Worm (Caenorhabditis elegans) whole organism, late embryonic: ENCODE results near the gene twk-22.

Experiments used
- C08G9.2 ChIP-seq: sonication (generic microtip); optimal IDR thresholded peaks from 2 replicates; lab custom pipeline; 2016; ENCODE audit warnings: mild to moderate bottlenecking, missing genetic modification characterization, moderate library complexity, missing compliant biosample characterization
- K09A11.1 ChIP-seq: sonication (generic microtip); optimal IDR thresholded peaks from 2 replicates; lab custom pipeline; 2017; ENCODE audit warnings: antibody characterized with exemption, mild to moderate bottlenecking, missing genetic modification characterization, missing compliant biosample characterization; ENCODE audit not compliant: insufficient read depth
- Y22D7AL.16 ChIP-seq: sonication (generic microtip); optimal IDR thresholded peaks from 2 replicates; lab custom pipeline; 2016; ENCODE audit warnings: missing genetic modification characterization, missing compliant biosample characterization
- ahr-1 ChIP-seq: sonication (generic microtip); optimal IDR thresholded peaks from 2 replicates; lab custom pipeline; 2016; ENCODE audit warnings: missing genetic modification characterization, missing compliant biosample characterization
- ama-1 ChIP-seq: fragments of 150-350 bp; optimal IDR thresholded peaks from 2 replicates; lab custom pipeline; 2014
- ceh-14 ChIP-seq: sonication (generic microtip); optimal IDR thresholded peaks from 2 replicates; lab custom pipeline; 2016; ENCODE audit warnings: missing genotype, missing genetic modification characterization, missing compliant biosample characterization
- ceh-19 ChIP-seq: fragments of 200-800 bp; sonication (Bioruptor generic); optimal IDR thresholded peaks from 2 replicates; lab custom pipeline; 2018; ENCODE audit warnings: mild to moderate bottlenecking, missing genetic modification characterization, missing compliant biosample characterization
- che-1 ChIP-seq: sonication (generic microtip); optimal IDR thresholded peaks from 2 replicates; lab custom pipeline; 2016; ENCODE audit warnings: mild to moderate bottlenecking, missing genetic modification characterization, missing compliant biosample characterization
- elt-2 ChIP-seq: sonication (generic microtip); optimal IDR thresholded peaks from 2 replicates; lab custom pipeline; 2016; ENCODE audit warnings: missing genetic modification reagents, missing genetic modification characterization, missing compliant biosample characterization
- elt-4 ChIP-seq: sonication (generic microtip); optimal IDR thresholded peaks from 2 replicates; lab custom pipeline; 2016; ENCODE audit warnings: missing genetic modification characterization, missing compliant biosample characterization
- ets-4 ChIP-seq: sonication (generic microtip); optimal IDR thresholded peaks from 2 replicates; lab custom pipeline; 2016; ENCODE audit warnings: missing genetic modification characterization, missing compliant biosample characterization
- eyg-1 ChIP-seq: sonication (generic microtip); optimal IDR thresholded peaks from 2 replicates; lab custom pipeline; 2016; ENCODE audit warnings: missing genotype, missing genetic modification characterization, missing compliant biosample characterization
- fkh-10 ChIP-seq: fragments of 150-350 bp; optimal IDR thresholded peaks from 2 replicates; lab custom pipeline; 2014; ENCODE audit warnings: missing biosample characterization, missing genetic modification reagents, missing genetic modification characterization
- hlh-15 ChIP-seq: sonication (generic microtip); optimal IDR thresholded peaks from 2 replicates; lab custom pipeline; 2016; ENCODE audit warnings: missing genetic modification characterization, missing compliant biosample characterization
- hlh-8 ChIP-seq: sonication (generic microtip); optimal IDR thresholded peaks from 2 replicates; lab custom pipeline; 2016; ENCODE audit warnings: missing genotype, missing genetic modification characterization, missing compliant biosample characterization
- lin-11 ChIP-seq: fragments of 200-800 bp; sonication (Bioruptor generic); optimal IDR thresholded peaks from 2 replicates; lab custom pipeline; 2018; ENCODE audit warnings: mild to moderate bottlenecking, missing genetic modification characterization, missing compliant biosample characterization
- npax-4 ChIP-seq: sonication (generic microtip); optimal IDR thresholded peaks from 2 replicates; lab custom pipeline; 2016; ENCODE audit warnings: missing genetic modification characterization, missing compliant biosample characterization
- pag-3 ChIP-seq: sonication (generic microtip); optimal IDR thresholded peaks from 2 replicates; lab custom pipeline; 2016; ENCODE audit warnings: missing compliant biosample characterization, missing genetic modification characterization, borderline replicate concordance
- pax-1 ChIP-seq: fragments of 150-350 bp; optimal IDR thresholded peaks from 2 replicates; lab custom pipeline; 2014; ENCODE audit warnings: missing biosample characterization, missing genetic modification characterization
- pha-2 ChIP-seq: sonication (generic microtip); optimal IDR thresholded peaks from 2 replicates; lab custom pipeline; 2017; ENCODE audit warnings: mild to moderate bottlenecking, missing genetic modification characterization, missing compliant biosample characterization
- pqm-1 ChIP-seq: sonication (generic microtip); optimal IDR thresholded peaks from 2 replicates; lab custom pipeline; 2016; ENCODE audit warnings: missing genetic modification characterization, missing compliant biosample characterization
- pros-1 ChIP-seq: fragments of 150-350 bp; optimal IDR thresholded peaks from 2 replicates; lab custom pipeline; 2014; ENCODE audit warnings: missing biosample characterization, missing genetic modification reagents, missing genetic modification characterization
- ref-2 ChIP-seq: sonication (generic microtip); optimal IDR thresholded peaks from 2 replicates; lab custom pipeline; 2016; ENCODE audit warnings: missing genetic modification characterization, missing compliant biosample characterization
- rnt-1 ChIP-seq: sonication (generic microtip); optimal IDR thresholded peaks from 2 replicates; lab custom pipeline; 2016; ENCODE audit warnings: missing genetic modification characterization, missing compliant biosample characterization
- sdc-2 ChIP-seq: sonication (generic microtip); optimal IDR thresholded peaks from 2 replicates; lab custom pipeline; 2016; ENCODE audit warnings: missing genotype, missing genetic modification characterization, missing compliant biosample characterization
- sox-4 ChIP-seq: sonication (generic microtip); optimal IDR thresholded peaks from 2 replicates; lab custom pipeline; 2017; ENCODE audit warnings: mild to moderate bottlenecking, missing genetic modification characterization, inconsistent platforms, missing compliant biosample characterization
- tbx-2 ChIP-seq: sonication (generic microtip); optimal IDR thresholded peaks from 2 replicates; lab custom pipeline; 2016; ENCODE audit warnings: missing genetic modification characterization, missing compliant biosample characterization
- tbx-7 ChIP-seq: sonication (generic microtip); optimal IDR thresholded peaks from 2 replicates; lab custom pipeline; 2016; ENCODE audit warnings: missing genotype, missing genetic modification characterization, missing compliant biosample characterization
- ttx-3 ChIP-seq: sonication (generic microtip); optimal IDR thresholded peaks from 2 replicates; lab custom pipeline; 2016; ENCODE audit warnings: missing genetic modification reagents, missing genetic modification characterization, missing compliant biosample characterization
- unc-3 ChIP-seq, 2 experiments: fragments of 200-800 bp in 1 of 2; sonication (Bioruptor generic) in 1 of 2; sonication (generic microtip) in 1 of 2; conservative IDR thresholded peaks in 1 of 2; optimal IDR thresholded peaks in 1 of 2; 2 replicates each; pipeline versions ENCODE4 v1.3.6 to Lab custom; 2016 to 2022; ENCODE audit warnings: missing compliant biosample characterization in 2 of 2, missing genetic modification characterization in 2 of 2, missing genetic modification reagents in 1 of 2
- ztf-16 ChIP-seq: sonication (generic microtip); optimal IDR thresholded peaks from 2 replicates; lab custom pipeline; 2017; ENCODE audit warnings: missing genetic modification characterization, missing compliant biosample characterization

Gene twk-22

ce11 chrX:16356341-16356740 is 50.1 kb downstream of the twk-22 start:
- TF ChIP-seq sox-4 (tag; lab: Kevin White, UChicago), result no peak

ce11 chrX:16357531-16357930 is 51.3 kb downstream of the twk-22 start:
- TF ChIP-seq ets-4 (tag; lab: Kevin White, UChicago), result no peak
- no peak for TF ChIP-seq pqm-1 (tag; lab: Kevin White, UChicago)
- TF ChIP-seq ahr-1, result no peak
- TF ChIP-seq ttx-3 (tag; lab: Kevin White, UChicago), result no peak
- TF ChIP-seq rnt-1 (tag; lab: Kevin White, UChicago), result no peak
- no peak for TF ChIP-seq tbx-7 (tag; lab: Kevin White, UChicago)
- no peak for TF ChIP-seq unc-3 (GFP tag; conservative IDR thresholded peaks at IDR 0.05; lab: Robert Waterston, UW)
- no peak for TF ChIP-seq unc-3 (tag; optimal IDR thresholded peaks at IDR 0.05; lab: Kevin White, UChicago)
- no peak for TF ChIP-seq pros-1 (tag; lab: Kevin White, UChicago)
- no peak for TF ChIP-seq hlh-15 (tag; lab: Kevin White, UChicago)
- no peak for TF ChIP-seq ref-2 (tag; lab: Kevin White, UChicago)
- no peak for TF ChIP-seq ztf-16 (tag; lab: Kevin White, UChicago)
- no peak for TF ChIP-seq npax-4
- no peak for TF ChIP-seq pax-1
- TF ChIP-seq elt-4 (tag; lab: Kevin White, UChicago), result no peak
- TF ChIP-seq ceh-19 (GFP tag; lab: Kevin White, UChicago), result no peak
- TF ChIP-seq ceh-14 (tag; lab: Kevin White, UChicago), result no peak
- no peak for TF ChIP-seq sdc-2 (tag; lab: Kevin White, UChicago)

ce11 chrX:16361001-16361400 is 54.7 kb downstream of the twk-22 start:
- no peak for TF ChIP-seq ama-1 (lab: Kevin White, UChicago)
- peak; percentile 1 for TF ChIP-seq fkh-10 (GFP tag; lab: Kevin White, UChicago)
- TF ChIP-seq ahr-1, result no peak
- no peak for TF ChIP-seq hlh-15 (tag; lab: Kevin White, UChicago)
- no peak for TF ChIP-seq ztf-16 (tag; lab: Kevin White, UChicago)
- TF ChIP-seq che-1 (tag; lab: Kevin White, UChicago), result no peak
- TF ChIP-seq ttx-3 (tag; lab: Kevin White, UChicago), result no peak

ce11 chrX:16363637-16364036 is 57.4 kb downstream of the twk-22 start:
- TF ChIP-seq sdc-2 (tag; lab: Kevin White, UChicago) (peak; percentile 4), K09A11.1 (tag; lab: Kevin White, UChicago) (no peak), tbx-2 (tag; lab: Kevin White, UChicago) (no peak), hlh-8 (tag; lab: Kevin White, UChicago) (no peak), pros-1 (tag; lab: Kevin White, UChicago) (no peak), pha-2 (no peak), C08G9.2 (tag; lab: Kevin White, UChicago) (no peak), Y22D7AL.16 (tag; lab: Kevin White, UChicago) (no peak), lin-11 (tag; lab: Kevin White, UChicago) (no peak), eyg-1 (tag; lab: Kevin White, UChicago) (no peak), pag-3 (tag; lab: Kevin White, UChicago) (no peak), hlh-15 (tag; lab: Kevin White, UChicago) (no peak), elt-2 (tag; lab: Kevin White, UChicago) (no peak), ttx-3 (tag; lab: Kevin White, UChicago) (no peak), fkh-10 (GFP tag; lab: Kevin White, UChicago) (peak; percentile 41)
